Worm (Caenorhabditis elegans) whole organism, L4/young adult: ENCODE measurements around the gene dhs-30.

ENCODE experiments used
- W03F9.2 ChIP-seq: fragments of 150-350 bp; optimal IDR thresholded peaks from 2 replicates; lab custom pipeline; 2014; ENCODE audit warnings: missing biosample characterization, missing genetic modification characterization
- dao-5 ChIP-seq: sonication (generic microtip); optimal IDR thresholded peaks from 2 replicates; lab custom pipeline; 2016; ENCODE audit warnings: missing genotype, missing genetic modification characterization, moderate library complexity, missing compliant biosample characterization
- him-1 ChIP-seq: sonication (generic microtip); optimal IDR thresholded peaks from 2 replicates; lab custom pipeline; 2016; ENCODE audit warnings: missing genotype, missing genetic modification reagents, missing genetic modification characterization, missing compliant biosample characterization

The dhs-30 gene

DNA sequence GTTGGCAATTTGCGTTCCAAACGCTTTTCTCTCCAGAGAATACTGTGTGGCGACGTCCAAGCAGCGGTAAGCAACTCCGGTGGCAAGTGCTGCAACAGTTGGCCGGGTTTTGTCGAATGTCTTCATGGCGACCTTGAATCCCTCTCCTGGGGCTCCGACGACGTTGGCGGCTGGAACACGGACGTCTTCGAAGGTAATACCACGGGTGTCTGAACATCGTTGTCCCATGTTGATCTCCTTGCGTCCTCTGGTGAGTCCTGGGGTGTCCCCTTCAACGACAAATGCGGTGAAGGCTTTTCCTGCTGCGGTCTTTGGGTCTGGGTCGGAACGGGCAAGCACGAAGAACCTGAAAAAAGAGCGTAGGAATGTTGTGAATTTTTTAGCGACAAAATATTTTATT is 19.9 kb downstream of the dhs-30 start:
- TF ChIP-seq him-1 (tag; lab: Kevin White, UChicago) (no peak), W03F9.2 (no peak), dao-5 (tag; lab: Kevin White, UChicago) (no peak)

ce11 chrX:17214803-17215202 is 20.8 kb downstream of the dhs-30 start, which contains the start of gene acdh-10:
acdh-10 (minus strand) TSS chrX:17214903.
- TF ChIP-seq him-1 (tag; lab: Kevin White, UChicago) = no peak
- TF ChIP-seq W03F9.2 = no peak
- no peak for TF ChIP-seq dao-5 (tag; lab: Kevin White, UChicago)

- TF ChIP-seq him-1 (tag; lab: Kevin White, UChicago) (no peak), W03F9.2 (no peak), dao-5 (tag; lab: Kevin White, UChicago) (no peak)
These were observed 24.1 kb downstream of the dhs-30 start for ce11 chrX:17211513-17211912.

DNA sequence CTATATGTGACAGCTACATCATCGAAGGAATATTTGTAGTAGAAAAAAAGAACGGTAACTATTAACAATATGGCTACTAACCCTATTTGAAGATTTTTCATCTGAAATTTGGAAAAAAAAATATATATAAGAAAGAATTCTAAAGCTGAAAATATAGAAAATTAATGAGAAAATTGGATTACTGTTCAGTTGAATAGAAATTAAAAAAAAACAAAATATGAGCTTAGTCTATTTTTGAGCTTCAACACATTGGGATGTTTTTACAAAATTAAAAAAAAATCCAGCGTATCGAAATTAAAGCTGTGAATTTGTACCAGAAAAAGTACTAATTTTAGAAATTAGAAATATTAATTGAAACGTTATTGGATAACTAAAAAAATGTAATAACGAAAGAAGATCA is 26.4 kb downstream of the dhs-30 start, which contains the start of gene T08G2.2:
T08G2.2 (minus strand) TSS at position 101 of the 400 bp plus-strand sequence.
- TF ChIP-seq W03F9.2 (no peak), him-1 (tag; lab: Kevin White, UChicago) (no peak), dao-5 (tag; lab: Kevin White, UChicago) (no peak)

DNA sequence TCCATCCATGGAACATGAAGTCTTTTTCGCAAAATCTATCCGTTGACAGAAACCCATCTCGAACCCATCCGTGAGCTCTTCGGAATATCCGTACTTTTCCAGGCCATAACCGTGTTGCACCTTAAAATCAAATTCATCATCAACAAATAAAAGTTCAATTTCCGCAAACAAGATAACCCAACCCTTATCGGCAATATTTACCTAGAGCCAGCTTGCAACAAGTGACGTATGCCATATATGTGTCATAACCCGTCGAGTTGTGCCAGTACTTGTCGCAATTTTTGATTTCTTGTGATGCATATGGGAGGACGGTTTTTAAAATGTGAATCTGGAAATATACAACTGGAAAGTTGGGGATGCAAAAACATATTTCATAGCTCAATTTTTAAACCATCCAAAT is 29.8 kb downstream of the dhs-30 start:
- TF ChIP-seq dao-5 (tag; lab: Kevin White, UChicago) = no peak
- no peak for TF ChIP-seq him-1 (tag; lab: Kevin White, UChicago)
- no peak for TF ChIP-seq W03F9.2

DNA sequence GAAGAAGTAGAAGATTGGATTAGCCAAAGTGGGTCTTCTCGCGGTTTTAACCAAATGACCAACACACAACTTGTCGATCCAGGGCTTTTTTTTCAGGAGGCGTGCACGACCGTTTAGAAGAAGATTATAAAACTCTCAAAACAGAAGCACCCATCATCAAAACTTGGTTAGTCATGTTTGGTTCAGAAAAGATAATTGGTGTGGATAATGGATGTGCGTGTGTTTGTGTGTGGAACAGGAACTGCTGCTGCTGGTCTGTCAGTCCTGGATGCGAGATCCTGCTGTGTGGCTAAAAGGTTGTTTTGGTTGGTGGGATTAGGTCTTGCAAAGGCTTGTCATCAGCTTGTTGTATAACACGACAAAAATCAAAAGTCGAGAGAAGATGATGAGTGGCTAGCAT is 32.2 kb downstream of the dhs-30 start:
- TF ChIP-seq dao-5 (tag; lab: Kevin White, UChicago) (no peak), W03F9.2 (no peak), him-1 (tag; lab: Kevin White, UChicago) (no peak)

DNA sequence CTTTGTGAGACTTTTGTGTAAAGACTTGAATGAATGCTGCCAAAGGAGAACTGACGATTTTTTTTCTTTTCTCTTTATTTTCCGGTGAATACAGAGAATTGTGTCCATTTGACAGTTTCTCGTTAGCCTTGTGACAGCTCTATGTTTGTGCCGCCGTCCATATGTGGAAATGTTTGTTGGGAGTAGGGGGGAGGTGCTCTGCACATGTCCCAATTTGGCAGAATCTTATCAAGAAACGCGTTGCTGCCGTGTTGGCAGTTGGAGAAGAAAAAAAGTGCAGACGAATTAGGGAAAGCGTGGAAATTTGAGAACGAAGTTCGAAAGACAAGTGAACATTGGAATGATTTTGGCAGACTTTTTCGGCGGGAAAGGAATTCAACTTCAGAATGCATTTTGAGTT is 37.8 kb downstream of the dhs-30 start:
- no peak for TF ChIP-seq dao-5 (tag; lab: Kevin White, UChicago)
- TF ChIP-seq W03F9.2 = no peak
- no peak for TF ChIP-seq him-1 (tag; lab: Kevin White, UChicago)

- TF ChIP-seq him-1 (tag; lab: Kevin White, UChicago) (no peak), dao-5 (tag; lab: Kevin White, UChicago) (no peak), W03F9.2 (no peak)
These were observed 40.6 kb downstream of the dhs-30 start, which contains the start of gene B0302.5 for ce11 chrX:17195080-17195479. B0302.5 (minus strand) TSS chrX:17195137.

- TF ChIP-seq him-1 (tag; lab: Kevin White, UChicago) = no peak
- TF ChIP-seq W03F9.2 = no peak
- TF ChIP-seq dao-5 (tag; lab: Kevin White, UChicago) = no peak
These were observed 49.8 kb downstream of the dhs-30 start, which contains the start of gene sid-3 for ce11 chrX:17185696-17186430. sid-3 (plus strand) TSS chrX:17186380.

DNA sequence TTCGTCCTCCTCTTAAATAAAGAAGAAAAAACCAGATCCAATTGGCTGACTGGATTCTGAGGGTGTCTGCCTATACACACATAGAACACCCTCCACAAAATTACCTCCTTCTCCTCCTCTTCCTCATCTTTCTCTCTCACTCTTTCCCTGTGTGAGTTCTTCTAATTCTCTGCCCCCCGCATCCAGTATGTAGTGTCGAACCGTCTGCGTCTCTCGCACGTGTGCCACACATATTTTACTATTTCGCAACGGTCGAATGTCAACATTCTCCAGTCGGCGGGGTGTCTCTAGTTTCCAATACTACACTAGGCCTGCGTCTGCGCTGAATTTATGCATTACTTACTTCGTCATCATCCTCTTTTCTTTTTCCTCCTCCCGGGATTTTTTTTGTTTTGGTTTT is 51.3 kb downstream of the dhs-30 start:
- TF ChIP-seq dao-5 (tag; lab: Kevin White, UChicago) (no peak), W03F9.2 (peak; percentile 58)

- TF ChIP-seq dao-5 (tag; lab: Kevin White, UChicago) (no peak), W03F9.2 (peak; percentile 62), him-1 (tag; lab: Kevin White, UChicago) (no peak)
These were observed 54.4 kb downstream of the dhs-30 start for ce11 chrX:17181220-17181619.
